Worm (Caenorhabditis elegans) whole organism, late embryonic: ENCODE data around the gene nstp-6.

Experiments used
- C08G9.2 ChIP-seq: sonication (generic microtip); optimal IDR thresholded peaks from 2 replicates; lab custom pipeline; 2016; ENCODE audit warnings: mild to moderate bottlenecking, missing genetic modification characterization, moderate library complexity, missing compliant biosample characterization
- K02D7.2 ChIP-seq: sonication (generic microtip); optimal IDR thresholded peaks from 2 replicates; lab custom pipeline; 2017; ENCODE audit warnings: mild to moderate bottlenecking, missing genetic modification characterization, missing compliant biosample characterization
- ama-1 ChIP-seq: fragments of 150-350 bp; optimal IDR thresholded peaks from 2 replicates; lab custom pipeline; 2014
- ceh-48 ChIP-seq: sonication (generic microtip); optimal IDR thresholded peaks from 2 replicates; lab custom pipeline; 2016; ENCODE audit warnings: missing genetic modification characterization, inconsistent platforms, missing compliant biosample characterization
- che-1 ChIP-seq: sonication (generic microtip); optimal IDR thresholded peaks from 2 replicates; lab custom pipeline; 2016; ENCODE audit warnings: mild to moderate bottlenecking, missing genetic modification characterization, missing compliant biosample characterization
- ets-4 ChIP-seq: sonication (generic microtip); optimal IDR thresholded peaks from 2 replicates; lab custom pipeline; 2016; ENCODE audit warnings: missing genetic modification characterization, missing compliant biosample characterization
- hlh-30 ChIP-seq: sonication (generic microtip); optimal IDR thresholded peaks from 2 replicates; lab custom pipeline; 2017; ENCODE audit warnings: antibody characterized with exemption, missing genetic modification characterization, missing compliant biosample characterization; ENCODE audit not compliant: insufficient read depth
- lin-11 ChIP-seq: fragments of 200-800 bp; sonication (Bioruptor generic); optimal IDR thresholded peaks from 2 replicates; lab custom pipeline; 2018; ENCODE audit warnings: mild to moderate bottlenecking, missing genetic modification characterization, missing compliant biosample characterization
- madf-2 ChIP-seq: sonication (generic microtip); optimal IDR thresholded peaks from 2 replicates; lab custom pipeline; 2017; ENCODE audit warnings: missing genetic modification characterization, missing compliant biosample characterization
- nfya-1 ChIP-seq: sonication (generic microtip); optimal IDR thresholded peaks from 2 replicates; lab custom pipeline; 2017; ENCODE audit warnings: missing genetic modification characterization, mild to moderate bottlenecking, missing compliant biosample characterization, antibody characterized with exemption, moderate library complexity
- pha-4 ChIP-seq: fragments of 150-350 bp; optimal IDR thresholded peaks from 2 replicates; lab custom pipeline; 2018; ENCODE audit warnings: missing biosample characterization, missing genetic modification reagents, missing genetic modification characterization
- sox-4 ChIP-seq: sonication (generic microtip); optimal IDR thresholded peaks from 2 replicates; lab custom pipeline; 2017; ENCODE audit warnings: mild to moderate bottlenecking, missing genetic modification characterization, inconsistent platforms, missing compliant biosample characterization
- unc-55 ChIP-seq: sonication (generic microtip); optimal IDR thresholded peaks from 2 replicates; lab custom pipeline; 2017; ENCODE audit warnings: missing biosample characterization, missing genetic modification reagents, missing genetic modification characterization
- unc-86 ChIP-seq: sonication (generic microtip); optimal IDR thresholded peaks from 2 replicates; lab custom pipeline; 2016; ENCODE audit warnings: missing genetic modification characterization, missing compliant biosample characterization

DNA sequence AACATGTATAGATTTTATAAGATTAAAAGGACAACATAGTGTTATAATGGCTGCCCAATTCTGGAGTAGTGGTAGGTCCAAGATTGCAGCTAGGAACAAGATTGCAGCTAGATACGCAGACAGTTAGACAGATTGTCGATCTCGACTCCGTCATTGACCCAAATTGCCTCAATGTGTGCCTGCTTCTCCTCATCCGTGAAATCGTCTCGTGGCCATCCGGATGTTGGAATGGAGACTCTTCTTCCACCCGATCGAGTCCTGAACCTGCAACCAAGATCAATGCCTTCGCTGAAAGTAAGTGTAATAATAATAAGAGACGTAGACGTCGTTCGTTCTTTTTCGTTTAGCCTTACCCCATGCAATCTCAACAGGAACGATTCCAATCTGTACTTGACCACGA lies 31.3 kb upstream of the nstp-6 start:
- no peak for TF ChIP-seq nfya-1
- no peak for TF ChIP-seq ama-1 (lab: Kevin White, UChicago)
- no peak for TF ChIP-seq unc-86 (tag; lab: Kevin White, UChicago)
- no peak for TF ChIP-seq ceh-48 (tag; lab: Kevin White, UChicago)
- no peak for TF ChIP-seq K02D7.2 (tag; lab: Kevin White, UChicago)
- TF ChIP-seq lin-11 (tag; lab: Kevin White, UChicago), result no peak
- TF ChIP-seq che-1, result no peak
- TF ChIP-seq hlh-30 (tag; lab: Kevin White, UChicago), result no peak
- no peak for TF ChIP-seq unc-55 (GFP tag; lab: Kevin White, UChicago)
- TF ChIP-seq C08G9.2 (tag; lab: Kevin White, UChicago), result no peak
- no peak for TF ChIP-seq madf-2 (tag; lab: Kevin White, UChicago)
- TF ChIP-seq sox-4, result no peak
- no peak for TF ChIP-seq ets-4 (tag; lab: Kevin White, UChicago)
- no peak for TF ChIP-seq pha-4 (tag; lab: Kevin White, UChicago)
